Fruit fly (Drosophila melanogaster) S2 (cell line): ENCODE measurements around the gene Gga.

Experiments used
- CG8478 ChIP-seq: fragments of >200 bp; optimal IDR thresholded peaks from 2 replicates; lab custom pipeline; 2018
- CTCF ChIP-seq, 2 experiments: fragments of >200 bp; optimal IDR thresholded peaks; 2 replicates each; lab custom pipeline; 2018

DNA sequence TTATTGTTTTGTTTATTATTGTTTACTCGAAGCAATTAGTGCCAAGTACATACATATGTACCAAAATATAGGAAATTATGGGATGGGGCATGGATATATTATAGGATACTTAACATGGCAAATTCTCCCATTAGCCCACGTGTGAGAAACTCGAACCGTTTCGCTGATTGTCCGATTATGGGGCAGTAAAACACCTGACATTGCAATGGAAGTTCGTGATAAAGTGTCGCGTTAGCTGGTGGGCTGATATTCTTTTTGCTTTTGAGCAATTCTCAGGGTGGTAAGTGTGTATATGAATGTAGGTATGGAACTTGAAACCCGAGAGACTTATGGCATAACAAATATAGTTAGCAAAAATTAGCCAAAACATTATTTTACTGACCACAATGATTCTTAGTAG is 22.8 kb upstream of the Gga start:
- no peak for TF ChIP-seq CG8478
- no peak for TF ChIP-seq CTCF (optimal IDR thresholded peaks at IDR 0.05; lab: Kevin White, UChicago)
